Fruit fly (Drosophila melanogaster) whole organism, embryonic: ENCODE measurements around the gene SMC6.

Source experiments
- Adf1 ChIP-seq: fragments of 200-800 bp; sonication (Bioruptor generic); IDR thresholded peaks from 2 replicates; pipeline ENCODE4 v1.3.6; 2022; ENCODE audit warnings: missing biosample characterization, missing genetic modification characterization
- B-H2 ChIP-seq: fragments of 200-800 bp; sonication (Bioruptor generic); optimal IDR thresholded peaks from 2 replicates; lab custom pipeline; 2018; ENCODE audit warnings: missing biosample characterization, mild to moderate bottlenecking, missing genetic modification characterization
- CG10462 ChIP-seq: fragments of 200-800 bp; sonication (Bioruptor generic); optimal IDR thresholded peaks from 2 replicates; lab custom pipeline; 2016; ENCODE audit warnings: missing biosample characterization, missing genetic modification characterization
- CG11456 ChIP-seq: fragments of 200-800 bp; sonication (Bioruptor generic); IDR thresholded peaks from 3 replicates; pipeline ENCODE4 v1.3.6; 2022; ENCODE audit warnings: missing biosample characterization, missing genetic modification characterization
- CG11504 ChIP-seq: fragments of 200-800 bp; sonication (Bioruptor generic); optimal IDR thresholded peaks from 3 replicates; lab custom pipeline; 2019; ENCODE audit warnings: missing biosample characterization, mild to moderate bottlenecking, missing genetic modification characterization, moderate library complexity
- CG12104 ChIP-seq: fragments of 200-800 bp; sonication (Bioruptor generic); optimal IDR thresholded peaks from 3 replicates; lab custom pipeline; 2016; ENCODE audit warnings: missing biosample characterization, missing genetic modification characterization
- CG1233 ChIP-seq: fragments of 200-800 bp; sonication (Bioruptor generic); optimal IDR thresholded peaks from 4 replicates; lab custom pipeline; 2018; ENCODE audit warnings: missing biosample characterization, mild to moderate bottlenecking, missing genetic modification characterization
- CG12769 ChIP-seq: fragments of 200-800 bp; sonication (Bioruptor generic); optimal IDR thresholded peaks from 2 replicates; lab custom pipeline; 2019; ENCODE audit warnings: missing biosample characterization, mild to moderate bottlenecking, missing genetic modification characterization, moderate library complexity
- CG13424 ChIP-seq: fragments of 200-800 bp; sonication (Bioruptor generic); optimal IDR thresholded peaks from 2 replicates; lab custom pipeline; 2019; ENCODE audit warnings: missing biosample characterization, mild to moderate bottlenecking, missing genetic modification characterization, moderate library complexity
- CG14014 ChIP-seq: fragments of 200-800 bp; sonication (Bioruptor generic); IDR thresholded peaks from 2 replicates; pipeline ENCODE4 v1.3.6; 2022; ENCODE audit warnings: missing biosample characterization, missing genetic modification characterization
- CG14965 ChIP-seq: fragments of 200-800 bp; sonication (Bioruptor generic); optimal IDR thresholded peaks from 2 replicates; lab custom pipeline; 2016; ENCODE audit warnings: missing biosample characterization, missing genetic modification characterization, borderline replicate concordance
- CG18764 ChIP-seq: fragments of 200-800 bp; sonication (Bioruptor generic); optimal IDR thresholded peaks from 3 replicates; lab custom pipeline; 2016; ENCODE audit warnings: missing biosample characterization, missing genetic modification characterization
- CG6791 ChIP-seq: fragments of 200-800 bp; sonication (Bioruptor generic); IDR thresholded peaks from 3 replicates; pipeline ENCODE4 v1.3.6; 2022; ENCODE audit warnings: missing biosample characterization, missing genetic modification characterization; ENCODE audit not compliant: partially characterized antibody
- CG7372 ChIP-seq: fragments of 200-800 bp; sonication (Bioruptor generic); IDR thresholded peaks from 2 replicates; pipeline ENCODE4 v1.3.6; 2022; ENCODE audit warnings: missing biosample characterization, missing genetic modification characterization
- CG7556 ChIP-seq: fragments of 200-800 bp; sonication (Bioruptor generic); optimal IDR thresholded peaks from 2 replicates; lab custom pipeline; 2017; ENCODE audit warnings: missing biosample characterization, mild to moderate bottlenecking, missing genetic modification characterization
- CG8290 ChIP-seq, 3 experiments: fragments of 200-800 bp; sonication (Bioruptor generic); optimal IDR thresholded peaks; 2 replicates each; lab custom pipeline; 2016 to 2019; ENCODE audit warnings: missing biosample characterization in 3 of 3, missing genetic modification characterization in 3 of 3, mild to moderate bottlenecking in 2 of 3, moderate library complexity in 1 of 3
- CG8944 ChIP-seq: fragments of 200-800 bp; sonication (Bioruptor generic); optimal IDR thresholded peaks from 3 replicates; lab custom pipeline; 2016; ENCODE audit warnings: missing biosample characterization, missing genetic modification characterization
- D19A ChIP-seq: fragments of 200-800 bp; optimal IDR thresholded peaks from 3 replicates; lab custom pipeline; 2019; ENCODE audit warnings: missing biosample characterization, mild to moderate bottlenecking, missing genetic modification characterization, moderate library complexity
- Dad ChIP-seq: fragments of 200-800 bp; sonication (Bioruptor generic); optimal IDR thresholded peaks from 3 replicates; lab custom pipeline; 2016; ENCODE audit warnings: missing biosample characterization, missing genetic modification characterization
- Fer3 ChIP-seq: fragments of 200-800 bp; sonication (Bioruptor generic); optimal IDR thresholded peaks from 2 replicates; lab custom pipeline; 2018; ENCODE audit warnings: missing biosample characterization, mild to moderate bottlenecking, missing genetic modification characterization, moderate library complexity
- Gug ChIP-seq: fragments of 200-800 bp; sonication (Bioruptor generic); IDR thresholded peaks from 4 replicates; pipeline ENCODE4 v1.3.6; 2022; ENCODE audit warnings: missing biosample characterization, missing genetic modification characterization
- HLH3B ChIP-seq: fragments of 200-800 bp; sonication (Bioruptor generic); IDR thresholded peaks from 2 replicates; pipeline ENCODE4 v1.3.6; 2022; ENCODE audit warnings: missing biosample characterization, missing genetic modification characterization
- Hmx ChIP-seq: fragments of 200-800 bp; sonication (Bioruptor generic); optimal IDR thresholded peaks from 2 replicates; lab custom pipeline; 2016; ENCODE audit warnings: missing biosample characterization, missing genetic modification characterization
- Lim3 ChIP-seq: fragments of 200-800 bp; sonication (Bioruptor generic); IDR thresholded peaks from 2 replicates; pipeline ENCODE4 v1.3.6; 2022; ENCODE audit warnings: missing biosample characterization, missing genetic modification characterization
- Lpt ChIP-seq: fragments of >200 bp; optimal IDR thresholded peaks from 2 replicates; lab custom pipeline; 2018; ENCODE audit warnings: missing biosample characterization, missing genetic modification characterization
- Max ChIP-seq: fragments of 200-800 bp; sonication (Bioruptor generic); optimal IDR thresholded peaks from 2 replicates; lab custom pipeline; 2016; ENCODE audit warnings: missing biosample characterization, mild to moderate bottlenecking, missing genetic modification characterization
- Mes4 ChIP-seq: fragments of 200-800 bp; sonication (Bioruptor generic); optimal IDR thresholded peaks from 2 replicates; lab custom pipeline; 2016; ENCODE audit warnings: missing biosample characterization, missing genetic modification characterization
- Pdp1 ChIP-seq, 2 experiments: fragments of 200-800 bp; sonication (Bioruptor generic); optimal IDR thresholded peaks; 3 replicates each; lab custom pipeline; 2016; ENCODE audit warnings: missing biosample characterization in 2 of 2, missing genetic modification characterization in 2 of 2, mild to moderate bottlenecking in 1 of 2, moderate library complexity in 1 of 2
- Tbp ChIP-seq: fragments of >200 bp; optimal IDR thresholded peaks from 2 replicates; lab custom pipeline; 2018; ENCODE audit warnings: missing biosample characterization, missing genetic modification characterization
- abd-A ChIP-seq: fragments of 200-800 bp; sonication (Bioruptor generic); optimal IDR thresholded peaks from 3 replicates; lab custom pipeline; 2019; ENCODE audit warnings: missing biosample characterization, mild to moderate bottlenecking, missing genetic modification characterization, moderate library complexity
- aop ChIP-seq: fragments of 200-800 bp; sonication (Bioruptor generic); IDR thresholded peaks from 2 replicates; pipeline ENCODE4 v1.3.6; 2022; ENCODE audit warnings: missing biosample characterization, missing genetic modification characterization
- btn ChIP-seq: fragments of 200-800 bp; sonication (Bioruptor generic); optimal IDR thresholded peaks from 2 replicates; lab custom pipeline; 2016; ENCODE audit warnings: missing biosample characterization, missing genetic modification characterization
- crp ChIP-seq, 2 experiments: fragments of 200-800 bp; sonication (Bioruptor generic); optimal IDR thresholded peaks; 2 replicates in 1 of 2; 3 replicates in 1 of 2; lab custom pipeline; 2017; ENCODE audit warnings: missing biosample characterization in 2 of 2, missing genetic modification characterization in 2 of 2, mild to moderate bottlenecking in 1 of 2, moderate library complexity in 1 of 2
- cwo ChIP-seq: fragments of 200-800 bp; sonication (Bioruptor generic); optimal IDR thresholded peaks from 3 replicates; lab custom pipeline; 2017; ENCODE audit warnings: missing biosample characterization, missing genetic modification characterization, mild to moderate bottlenecking, moderate library complexity, missing genetic modification reagents
- dan ChIP-seq: fragments of 200-800 bp; sonication (Bioruptor generic); IDR thresholded peaks from 2 replicates; pipeline ENCODE4 v1.3.6; 2022; ENCODE audit warnings: missing biosample characterization, missing genetic modification characterization
- exex ChIP-seq: fragments of 200-800 bp; sonication (Bioruptor generic); optimal IDR thresholded peaks from 4 replicates; lab custom pipeline; 2018; ENCODE audit warnings: missing biosample characterization, mild to moderate bottlenecking, missing genetic modification characterization, moderate library complexity
- fd96Cb ChIP-seq: fragments of 200-800 bp; sonication (Bioruptor generic); optimal IDR thresholded peaks from 2 replicates; lab custom pipeline; 2018; ENCODE audit warnings: missing biosample characterization, mild to moderate bottlenecking, missing genetic modification characterization, moderate library complexity
- gt ChIP-seq: fragments of 200-800 bp; sonication (Bioruptor generic); IDR thresholded peaks from 2 replicates; pipeline ENCODE4 v1.3.6; 2022; ENCODE audit warnings: missing biosample characterization, missing genetic modification characterization
- inv ChIP-seq: fragments of 200-800 bp; sonication (Bioruptor generic); IDR thresholded peaks from 2 replicates; pipeline ENCODE4 v1.3.6; 2022; ENCODE audit warnings: missing biosample characterization, missing genetic modification characterization; ENCODE audit not compliant: partially characterized antibody
- kay ChIP-seq: fragments of 200-800 bp; sonication (Bioruptor generic); optimal IDR thresholded peaks from 2 replicates; lab custom pipeline; 2016; ENCODE audit warnings: missing biosample characterization, missing genetic modification characterization
- otp ChIP-seq: fragments of 200-800 bp; sonication (Bioruptor generic); IDR thresholded peaks from 3 replicates; pipeline ENCODE4, ENCODE4 v1.3.6; 2022; ENCODE audit warnings: missing biosample characterization, missing genetic modification characterization
- pfk ChIP-seq: fragments of 200-800 bp; sonication (Bioruptor generic); optimal IDR thresholded peaks from 2 replicates; lab custom pipeline; 2018; ENCODE audit warnings: missing biosample characterization, mild to moderate bottlenecking, missing genetic modification characterization, moderate library complexity
- phol ChIP-seq: fragments of 200-800 bp; sonication (Bioruptor generic); optimal IDR thresholded peaks from 3 replicates; lab custom pipeline; 2018; ENCODE audit warnings: missing biosample characterization, mild to moderate bottlenecking, missing genetic modification characterization, moderate library complexity
- slp2 ChIP-seq: fragments of 200-800 bp; sonication (Bioruptor generic); optimal IDR thresholded peaks from 2 replicates; lab custom pipeline; 2016; ENCODE audit warnings: missing biosample characterization, missing genetic modification characterization
- toy ChIP-seq: fragments of 200-800 bp; sonication (Bioruptor generic); IDR thresholded peaks from 2 replicates; pipeline ENCODE4 v1.3.6; 2022; ENCODE audit warnings: missing biosample characterization, missing genetic modification characterization
- unc-4 ChIP-seq: fragments of 200-800 bp; sonication (Bioruptor generic); IDR thresholded peaks from 2 replicates; pipeline ENCODE4 v1.3.6; 2022; ENCODE audit warnings: missing biosample characterization, missing genetic modification characterization; ENCODE audit not compliant: partially characterized antibody
- vfl ChIP-seq: fragments of 200-800 bp; sonication (Bioruptor generic); optimal IDR thresholded peaks from 2 replicates; lab custom pipeline; 2016; ENCODE audit warnings: missing biosample characterization, missing genetic modification characterization
- vvl ChIP-seq: fragments of 200-800 bp; sonication (Bioruptor generic); IDR thresholded peaks from 2 replicates; pipeline ENCODE4 v1.3.6; 2022; ENCODE audit warnings: missing biosample characterization, missing genetic modification characterization
- zfh1 ChIP-seq: fragments of 200-800 bp; sonication (Bioruptor generic); IDR thresholded peaks from 3 replicates; pipeline ENCODE4 v1.3.6; 2022; ENCODE audit warnings: missing biosample characterization, missing genetic modification characterization

Gene SMC6

DNA sequence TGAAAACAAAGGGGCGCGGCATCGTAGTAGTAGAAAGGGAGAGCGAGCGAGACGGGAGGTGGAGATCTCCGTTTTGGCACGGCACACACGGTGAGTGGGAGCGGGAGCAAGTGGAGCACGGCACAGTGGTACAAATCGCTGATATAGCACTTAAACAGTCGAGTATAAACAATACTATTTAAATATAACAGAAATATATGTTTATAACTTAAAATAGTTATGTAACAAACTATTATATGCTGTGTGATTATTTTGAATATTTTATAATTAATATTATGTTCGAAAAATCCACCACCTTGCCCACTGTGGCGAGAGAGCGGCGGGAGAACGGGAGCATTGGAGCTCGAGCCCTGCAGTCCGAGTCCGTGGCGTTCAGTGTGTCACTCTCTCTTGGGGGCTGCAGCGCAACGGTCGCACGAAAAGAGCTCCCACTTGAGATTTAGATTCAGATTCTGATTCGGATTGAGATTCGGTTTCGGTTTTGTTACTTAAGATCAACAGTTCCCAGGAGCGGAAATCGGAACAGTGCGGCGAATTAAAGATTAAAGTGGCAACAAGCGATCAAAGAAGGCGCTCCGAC, 52.1 kb downstream of the SMC6 start, which contains the start of gene Kal1 (continued):
- TF ChIP-seq CG11456 (peak; percentile 69; the same call in 1 of the 3 replicates), CG8290 (GFP tag; optimal IDR thresholded peaks at IDR 0.05; lab: Kevin White, UChicago) (peak; percentile 78), CG8290 (tag; optimal IDR thresholded peaks at IDR 0.05; lab: Kevin White, UChicago) (peak in 1 of 2 experiments; percentile 66), cwo (GFP tag; lab: Kevin White, UChicago) (peak; percentile 82), CG10462 (peak; percentile 72), btn (GFP tag; lab: Kevin White, UChicago) (no peak), fd96Cb (tag; lab: Kevin White, UChicago) (peak; percentile 94), Hmx (GFP tag; lab: Kevin White, UChicago) (no peak), CG7556 (peak; percentile 94), Lim3 (GFP tag; lab: Robert Waterston, UW) (peak; percentile 62), Max (GFP tag; lab: Kevin White, UChicago) (peak; percentile 74), unc-4 (GFP tag; lab: Robert Waterston, UW) (no peak), pfk (no peak), abd-A (tag; lab: Kevin White, UChicago) (no peak), Tbp (no peak), CG14965 (GFP tag; lab: Kevin White, UChicago) (no peak), Pdp1 (GFP tag; optimal IDR thresholded peaks at IDR 0.05; lab: Kevin White, UChicago) (peak; percentile 19 to 71), vfl (GFP tag; lab: Kevin White, UChicago) (no peak), CG12769 (tag; lab: Kevin White, UChicago) (peak; percentile 88), otp (peak; percentile 94), CG14014 (GFP tag; lab: Robert Waterston, UW) (peak; percentile 83; the same call in 1 of the 2 replicates), inv (no peak), vvl (GFP tag; lab: Robert Waterston, UW) (peak; percentile 98), Dad (GFP tag; lab: Kevin White, UChicago) (peak; percentile 7), crp (GFP tag; optimal IDR thresholded peaks at IDR 0.05; lab: Kevin White, UChicago) (peak in 1 of 2 experiments; percentile 52), exex (tag; lab: Kevin White, UChicago) (peak; percentile 56), CG11504 (peak; percentile 95), aop (GFP tag; lab: Robert Waterston, UW) (0 out of 2 replicates have a peak, but pooled peaks have one; percentile 28), CG1233 (peak; percentile 83), Lpt (GFP tag; lab: Kevin White, UChicago) (no peak), toy (GFP tag; lab: Robert Waterston, UW) (peak; percentile 72), gt (peak; percentile 60; the same call in 1 of the 2 replicates), CG13424 (tag; lab: Kevin White, UChicago) (peak; percentile 95), CG18764 (peak; percentile 81), CG6791 (GFP tag; lab: Robert Waterston, UW) (no peak), CG12104 (peak; percentile 80), Fer3 (tag; lab: Kevin White, UChicago) (peak; percentile 88), Gug (GFP tag; lab: Robert Waterston, UW) (peak; percentile 70; the same call in 2 of the 4 replicates), CG8944 (GFP tag; lab: Kevin White, UChicago) (no peak), phol (tag; lab: Kevin White, UChicago) (peak; percentile 93), dan (GFP tag; lab: Robert Waterston, UW) (peak; percentile 37; the same call in 1 of the 2 replicates), Adf1 (peak; percentile 39), slp2 (GFP tag; lab: Kevin White, UChicago) (no peak), kay (peak; percentile 62), HLH3B (GFP tag; lab: Robert Waterston, UW) (peak; percentile 96), Mes4 (GFP tag; lab: Kevin White, UChicago) (no peak), D19A (tag; lab: Kevin White, UChicago) (peak; percentile 93), B-H2 (GFP tag; lab: Kevin White, UChicago) (no peak), zfh1 (GFP tag; lab: Robert Waterston, UW) (peak; percentile 91), CG7372 (peak; percentile 73)
